Worm (Caenorhabditis elegans) whole organism, L3 larva: ENCODE measurements around the gene C24H12.4.

Source experiments
- ama-1 ChIP-seq: fragments of 150-350 bp; optimal IDR thresholded peaks from 2 replicates; lab custom pipeline; 2018
- nhr-11 ChIP-seq: fragments of 150-350 bp; optimal IDR thresholded peaks from 2 replicates; lab custom pipeline; 2014; ENCODE audit warnings: missing biosample characterization, missing genetic modification characterization
- nhr-23 ChIP-seq: fragments of 150-350 bp; optimal IDR thresholded peaks from 2 replicates; lab custom pipeline; 2014; ENCODE audit warnings: missing biosample characterization, missing genetic modification reagents, missing genetic modification characterization
- nhr-237 ChIP-seq: fragments of 150-350 bp; optimal IDR thresholded peaks from 2 replicates; lab custom pipeline; 2014; ENCODE audit warnings: missing biosample characterization, missing genetic modification characterization
- nhr-28 ChIP-seq: fragments of 150-350 bp; optimal IDR thresholded peaks from 2 replicates; lab custom pipeline; 2014; ENCODE audit warnings: missing biosample characterization, missing genetic modification characterization
- nhr-67 ChIP-seq: fragments of 150-350 bp; optimal IDR thresholded peaks from 2 replicates; lab custom pipeline; 2014; ENCODE audit warnings: missing biosample characterization, missing genetic modification characterization
- zag-1 ChIP-seq: fragments of 150-350 bp; optimal IDR thresholded peaks from 2 replicates; lab custom pipeline; 2014; ENCODE audit warnings: missing biosample characterization, missing genetic modification characterization

ce11 chrII:399321-399720, 11.7 kb upstream of the C24H12.4 start, which contains the start of gene C03H5.6:
- TF ChIP-seq nhr-23 (tag; lab: Kevin White, UChicago) (no peak), nhr-237 (tag; lab: Kevin White, UChicago) (no peak), nhr-11 (tag; lab: Kevin White, UChicago) (no peak), ama-1 (lab: Kevin White, UChicago) (no peak), nhr-28 (tag; lab: Kevin White, UChicago) (no peak), zag-1 (no peak), nhr-67 (tag; lab: Kevin White, UChicago) (no peak)
